Worm (Caenorhabditis elegans) whole organism, late embryonic: ENCODE data around the gene cnp-2.

Experiments used
- C08G9.2 ChIP-seq: sonication (generic microtip); optimal IDR thresholded peaks from 2 replicates; lab custom pipeline; 2016; ENCODE audit warnings: mild to moderate bottlenecking, missing genetic modification characterization, moderate library complexity, missing compliant biosample characterization
- K02D7.2 ChIP-seq: sonication (generic microtip); optimal IDR thresholded peaks from 2 replicates; lab custom pipeline; 2017; ENCODE audit warnings: mild to moderate bottlenecking, missing genetic modification characterization, missing compliant biosample characterization
- K09A11.1 ChIP-seq: sonication (generic microtip); optimal IDR thresholded peaks from 2 replicates; lab custom pipeline; 2017; ENCODE audit warnings: antibody characterized with exemption, mild to moderate bottlenecking, missing genetic modification characterization, missing compliant biosample characterization; ENCODE audit not compliant: insufficient read depth
- T23F11.4 ChIP-seq: fragments of 200-800 bp; sonication (Bioruptor generic); optimal IDR thresholded peaks from 2 replicates; lab custom pipeline; 2018; ENCODE audit warnings: mild to moderate bottlenecking, missing genetic modification characterization, missing compliant biosample characterization
- Y22D7AL.16 ChIP-seq: sonication (generic microtip); optimal IDR thresholded peaks from 2 replicates; lab custom pipeline; 2016; ENCODE audit warnings: missing genetic modification characterization, missing compliant biosample characterization
- ama-1 ChIP-seq: fragments of 150-350 bp; optimal IDR thresholded peaks from 2 replicates; lab custom pipeline; 2014
- ceh-22 ChIP-seq: sonication (generic microtip); optimal IDR thresholded peaks from 2 replicates; lab custom pipeline; 2017; ENCODE audit warnings: missing biosample characterization, missing genetic modification characterization
- ceh-31 ChIP-seq: sonication (generic microtip); optimal IDR thresholded peaks from 2 replicates; lab custom pipeline; 2016; ENCODE audit warnings: missing genetic modification characterization, missing compliant biosample characterization
- ceh-34 ChIP-seq: sonication (generic microtip); optimal IDR thresholded peaks from 2 replicates; lab custom pipeline; 2016; ENCODE audit warnings: mild to moderate bottlenecking, missing genetic modification characterization, missing compliant biosample characterization
- elt-4 ChIP-seq: sonication (generic microtip); optimal IDR thresholded peaks from 2 replicates; lab custom pipeline; 2016; ENCODE audit warnings: missing genetic modification characterization, missing compliant biosample characterization
- ets-4 ChIP-seq: sonication (generic microtip); optimal IDR thresholded peaks from 2 replicates; lab custom pipeline; 2016; ENCODE audit warnings: missing genetic modification characterization, missing compliant biosample characterization
- eyg-1 ChIP-seq: sonication (generic microtip); optimal IDR thresholded peaks from 2 replicates; lab custom pipeline; 2016; ENCODE audit warnings: missing genotype, missing genetic modification characterization, missing compliant biosample characterization
- gmeb-2 ChIP-seq: sonication (generic microtip); optimal IDR thresholded peaks from 2 replicates; lab custom pipeline; 2016; ENCODE audit warnings: missing genetic modification characterization, inconsistent platforms, missing compliant biosample characterization
- hlh-6 ChIP-seq: sonication (generic microtip); optimal IDR thresholded peaks from 2 replicates; lab custom pipeline; 2016; ENCODE audit warnings: missing genotype, missing genetic modification characterization, missing compliant biosample characterization
- madf-2 ChIP-seq: sonication (generic microtip); optimal IDR thresholded peaks from 2 replicates; lab custom pipeline; 2017; ENCODE audit warnings: missing genetic modification characterization, missing compliant biosample characterization
- nfya-1 ChIP-seq: sonication (generic microtip); optimal IDR thresholded peaks from 2 replicates; lab custom pipeline; 2017; ENCODE audit warnings: missing genetic modification characterization, mild to moderate bottlenecking, missing compliant biosample characterization, antibody characterized with exemption, moderate library complexity
- odd-2 ChIP-seq: sonication (generic microtip); optimal IDR thresholded peaks from 2 replicates; lab custom pipeline; 2017; ENCODE audit warnings: antibody characterized with exemption, mild to moderate bottlenecking, missing genetic modification characterization, missing compliant biosample characterization
- pag-3 ChIP-seq: sonication (generic microtip); optimal IDR thresholded peaks from 2 replicates; lab custom pipeline; 2016; ENCODE audit warnings: missing compliant biosample characterization, missing genetic modification characterization, borderline replicate concordance
- pat-9 ChIP-seq: fragments of 200-800 bp; sonication (Bioruptor generic); optimal IDR thresholded peaks from 2 replicates; lab custom pipeline; 2018; ENCODE audit warnings: mild to moderate bottlenecking, missing genetic modification characterization, moderate library complexity, missing compliant biosample characterization
- pax-1 ChIP-seq: fragments of 150-350 bp; optimal IDR thresholded peaks from 2 replicates; lab custom pipeline; 2014; ENCODE audit warnings: missing biosample characterization, missing genetic modification characterization
- pha-2 ChIP-seq: sonication (generic microtip); optimal IDR thresholded peaks from 2 replicates; lab custom pipeline; 2017; ENCODE audit warnings: mild to moderate bottlenecking, missing genetic modification characterization, missing compliant biosample characterization
- pha-4 ChIP-seq: fragments of 150-350 bp; optimal IDR thresholded peaks from 2 replicates; lab custom pipeline; 2018; ENCODE audit warnings: missing biosample characterization, missing genetic modification reagents, missing genetic modification characterization
- pqm-1 ChIP-seq: sonication (generic microtip); optimal IDR thresholded peaks from 2 replicates; lab custom pipeline; 2016; ENCODE audit warnings: missing genetic modification characterization, missing compliant biosample characterization
- pros-1 ChIP-seq: fragments of 150-350 bp; optimal IDR thresholded peaks from 2 replicates; lab custom pipeline; 2014; ENCODE audit warnings: missing biosample characterization, missing genetic modification reagents, missing genetic modification characterization
- ref-2 ChIP-seq: sonication (generic microtip); optimal IDR thresholded peaks from 2 replicates; lab custom pipeline; 2016; ENCODE audit warnings: missing genetic modification characterization, missing compliant biosample characterization
- rnt-1 ChIP-seq: sonication (generic microtip); optimal IDR thresholded peaks from 2 replicates; lab custom pipeline; 2016; ENCODE audit warnings: missing genetic modification characterization, missing compliant biosample characterization
- sdc-2 ChIP-seq: sonication (generic microtip); optimal IDR thresholded peaks from 2 replicates; lab custom pipeline; 2016; ENCODE audit warnings: missing genotype, missing genetic modification characterization, missing compliant biosample characterization
- sox-2 ChIP-seq: fragments of 200-800 bp; sonication (Bioruptor generic); IDR thresholded peaks from 2 replicates; pipeline ENCODE4 v1.3.6; 2022; ENCODE audit warnings: missing genetic modification reagents, missing genetic modification characterization, missing compliant biosample characterization
- syd-9 ChIP-seq: sonication (generic microtip); optimal IDR thresholded peaks from 2 replicates; lab custom pipeline; 2016; ENCODE audit warnings: mild to moderate bottlenecking, missing genetic modification characterization, moderate library complexity, missing compliant biosample characterization
- unc-3 ChIP-seq, 2 experiments: fragments of 200-800 bp in 1 of 2; sonication (Bioruptor generic) in 1 of 2; sonication (generic microtip) in 1 of 2; conservative IDR thresholded peaks in 1 of 2; optimal IDR thresholded peaks in 1 of 2; 2 replicates each; pipeline versions ENCODE4 v1.3.6 to Lab custom; 2016 to 2022; ENCODE audit warnings: missing compliant biosample characterization in 2 of 2, missing genetic modification characterization in 2 of 2, missing genetic modification reagents in 1 of 2
- unc-42 ChIP-seq: sonication (generic microtip); optimal IDR thresholded peaks from 2 replicates; lab custom pipeline; 2016; ENCODE audit warnings: missing genotype, missing genetic modification characterization, missing compliant biosample characterization

Gene cnp-2

DNA sequence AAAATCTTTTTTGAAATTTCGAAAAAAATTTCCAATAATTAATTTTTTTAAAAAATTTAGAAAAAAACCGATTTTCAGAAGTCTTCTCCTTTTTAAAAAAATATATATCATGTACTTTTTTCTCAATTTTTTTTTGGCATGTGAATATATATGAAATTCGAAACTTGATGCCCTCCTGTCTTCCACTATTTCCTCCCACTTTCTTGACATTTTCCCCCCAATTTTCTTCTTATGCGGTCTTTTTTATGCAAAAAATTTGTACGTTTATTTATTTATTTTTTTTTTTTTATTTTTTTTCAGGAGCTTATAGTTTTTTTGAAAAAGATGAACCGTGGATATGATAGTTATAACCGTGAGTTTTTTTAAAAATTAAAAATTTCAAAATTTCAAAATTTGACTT lies at the start of gene cnp-2:
cnp-2 (plus strand) TSS at position 301 of the 400 bp plus-strand sequence.
- TF ChIP-seq K09A11.1 (no peak), odd-2 (no peak), pqm-1 (no peak), ets-4 (no peak), pha-4 (tag; lab: Kevin White, UChicago) (no peak), ceh-31 (tag; lab: Kevin White, UChicago) (no peak), rnt-1 (tag; lab: Kevin White, UChicago) (no peak), elt-4 (tag; lab: Kevin White, UChicago) (no peak)
- TF ChIP-seq, all 69 proteins: peak for 0

DNA sequence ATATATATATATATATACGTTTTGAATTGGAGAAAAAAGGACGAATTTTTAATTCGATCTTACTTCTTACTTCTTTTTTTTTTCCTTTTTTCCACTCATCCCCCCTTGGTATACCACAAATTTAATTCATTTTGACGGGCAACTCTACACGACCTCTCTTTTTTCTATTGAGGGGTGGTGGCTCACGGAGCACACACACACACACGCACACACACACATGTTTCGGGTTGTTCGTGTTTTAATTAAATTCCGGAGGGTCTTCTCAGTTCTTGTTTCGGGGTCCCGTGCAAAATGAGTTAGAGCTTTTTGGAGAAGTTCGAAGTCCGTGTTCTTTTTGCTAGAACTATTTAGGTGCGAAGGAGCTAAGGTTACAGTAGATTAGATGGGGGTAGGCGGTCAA lies 49.1 kb upstream of the cnp-2 start:
- TF ChIP-seq rnt-1 (tag; lab: Kevin White, UChicago): no peak
- no peak for TF ChIP-seq unc-3 (GFP tag; conservative IDR thresholded peaks at IDR 0.05; lab: Robert Waterston, UW)
- TF ChIP-seq unc-3 (tag; optimal IDR thresholded peaks at IDR 0.05; lab: Kevin White, UChicago): no peak
- TF ChIP-seq pat-9 (tag; lab: Kevin White, UChicago): no peak
- peak; percentile 85 for TF ChIP-seq unc-42 (tag; lab: Kevin White, UChicago)

DNA sequence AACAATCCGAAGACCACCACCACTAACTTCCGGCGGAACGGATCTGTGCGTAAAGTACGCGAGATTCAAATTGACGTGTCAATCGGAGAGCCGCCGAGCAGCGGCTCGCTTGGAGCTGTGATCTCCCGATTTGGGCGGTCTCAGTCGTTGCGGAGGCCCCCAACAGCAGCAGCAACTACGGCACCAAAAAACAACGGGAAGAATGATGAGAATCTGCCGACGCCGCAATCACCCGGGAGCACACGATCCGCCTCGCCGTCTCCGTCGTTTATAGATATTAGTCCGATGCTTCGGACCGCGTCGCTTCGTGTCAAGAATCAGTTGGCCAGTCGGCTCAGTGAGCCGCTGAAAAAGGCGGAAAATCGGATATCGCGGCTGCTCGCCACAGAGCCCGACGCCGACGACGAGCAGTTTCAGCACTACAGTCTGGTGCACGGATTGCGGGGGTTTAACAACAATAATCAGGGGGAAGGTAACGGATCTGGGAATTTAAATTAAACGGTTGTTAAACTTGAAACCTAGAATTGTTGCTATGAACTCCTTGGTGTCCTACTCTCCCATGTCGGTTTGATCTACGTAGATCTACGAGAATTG lies 44.7 kb upstream of the cnp-2 start:
- TF ChIP-seq hlh-6: peak; percentile 90
- TF ChIP-seq elt-4 (tag; lab: Kevin White, UChicago): peak; percentile 55
- no peak for TF ChIP-seq gmeb-2 (tag; lab: Kevin White, UChicago)
- TF ChIP-seq, all 69 proteins: peak for 2

ce11 chrII:12722049-12722448 lies 38.5 kb upstream of the cnp-2 start:
- peak; percentile 96 for TF ChIP-seq nfya-1 (tag; lab: Kevin White, UChicago)
- TF ChIP-seq C08G9.2 (tag; lab: Kevin White, UChicago): no peak
- TF ChIP-seq, all 69 proteins: peak for 1

DNA sequence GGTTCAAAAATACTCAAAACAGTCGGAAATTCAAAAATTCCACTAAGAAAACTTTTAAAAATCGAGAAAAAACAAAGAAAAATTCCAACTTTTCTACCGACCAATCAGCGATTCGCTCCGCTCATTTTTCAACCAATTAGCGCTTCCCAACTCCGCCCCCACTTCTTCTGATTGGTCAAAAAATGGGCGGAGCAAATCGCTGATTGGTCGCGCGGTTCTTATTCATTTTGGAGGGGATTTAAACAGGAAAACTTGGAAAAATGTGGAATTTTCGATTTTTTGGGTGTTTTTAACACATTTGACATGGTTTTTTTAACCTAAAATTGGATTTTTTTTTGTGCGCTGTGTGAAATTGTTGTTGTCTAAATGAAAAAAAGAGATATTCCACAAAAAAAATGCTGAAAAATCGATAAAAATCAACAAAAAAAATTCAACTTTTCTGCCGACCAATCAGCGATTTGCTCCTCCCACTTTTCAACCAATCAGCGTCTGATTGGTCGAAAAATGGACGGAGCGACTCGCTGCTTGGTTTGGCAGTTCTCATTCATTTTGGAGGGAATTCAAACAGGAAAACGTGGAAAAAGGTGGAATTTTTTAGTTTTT lies 37.8 kb upstream of the cnp-2 start:
- TF ChIP-seq ceh-34 (tag; lab: Kevin White, UChicago) (no peak), eyg-1 (tag; lab: Kevin White, UChicago) (no peak), syd-9 (no peak), pax-1 (tag; lab: Kevin White, UChicago) (no peak), nfya-1 (tag; lab: Kevin White, UChicago) (peak; percentile 90), K02D7.2 (tag; lab: Kevin White, UChicago) (no peak), pag-3 (tag; lab: Kevin White, UChicago) (no peak)

DNA sequence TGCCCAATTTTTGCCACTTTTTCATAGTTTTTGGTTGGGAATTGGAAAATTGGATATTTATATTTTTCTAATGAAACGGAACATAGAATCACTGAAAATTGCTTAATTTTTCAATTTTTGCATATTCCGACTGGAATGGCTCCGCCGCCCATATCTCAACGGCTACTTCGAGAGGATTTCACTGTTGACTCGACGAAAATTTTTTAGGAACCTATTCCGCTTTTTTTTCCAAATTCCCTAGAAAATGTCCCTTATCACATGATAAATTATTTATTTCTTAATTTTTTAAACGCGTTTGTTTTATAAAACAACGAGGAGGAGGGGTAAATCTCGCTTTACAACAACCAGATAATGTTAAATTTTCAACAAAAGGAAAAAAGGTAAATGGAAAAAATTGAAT lies 33.9 kb upstream of the cnp-2 start:
- TF ChIP-seq Y22D7AL.16 (tag; lab: Kevin White, UChicago) (no peak), T23F11.4 (GFP tag; lab: Kevin White, UChicago) (no peak), ref-2 (tag; lab: Kevin White, UChicago) (no peak), sox-2 (GFP tag; lab: Robert Waterston, UW) (no peak), eyg-1 (tag; lab: Kevin White, UChicago) (no peak), pha-2 (tag; lab: Kevin White, UChicago) (no peak), hlh-6 (no peak)

ce11 chrII:12727871-12728270 lies 32.7 kb upstream of the cnp-2 start:
- TF ChIP-seq ama-1 (lab: Kevin White, UChicago): no peak
- no peak for TF ChIP-seq pros-1 (tag; lab: Kevin White, UChicago)
- TF ChIP-seq sdc-2 (tag; lab: Kevin White, UChicago): no peak
- TF ChIP-seq ceh-22 (tag; lab: Kevin White, UChicago): no peak
- TF ChIP-seq madf-2: no peak
- TF ChIP-seq hlh-6: peak; percentile 83
